In the genomic region with DNA sequence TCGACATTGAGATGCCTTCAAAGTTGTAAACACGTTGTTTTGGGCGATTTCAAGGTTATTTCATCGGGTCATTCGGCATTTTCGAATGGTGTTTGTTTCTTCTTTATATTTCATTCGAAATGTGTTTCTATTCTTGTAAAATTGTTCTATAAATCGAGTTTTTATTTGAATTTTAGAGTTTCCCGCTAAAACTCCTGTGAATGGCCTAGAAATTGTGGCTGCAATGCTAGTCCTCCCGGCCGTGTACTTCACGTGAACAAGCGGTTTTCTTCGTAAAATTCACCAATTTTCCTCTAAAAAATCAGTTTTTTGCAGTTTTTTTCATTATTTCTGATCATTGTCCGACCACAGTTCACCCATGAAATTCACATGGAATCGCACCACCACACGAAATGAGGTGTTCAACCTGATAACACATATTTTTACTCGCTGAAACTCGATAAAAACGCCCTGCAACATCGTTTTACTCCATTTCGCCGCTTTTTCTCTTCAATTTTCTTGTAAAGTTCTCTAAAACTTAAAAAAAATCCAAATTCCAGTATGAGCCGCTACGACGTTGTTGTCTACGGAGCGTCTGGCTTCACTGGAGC, we compare ENCODE assay signal across 4 worm cellular contexts.
TF ChIP-seq lines count a peak whose summit lies in the region.

Gene ldp-1 (plus strand): TSS at position 540 of the 590 bp plus-strand sequence.

TF ChIP-seq in whole organism, L2 larva, 48 proteins besides CTCF, POLR2A, EP300 and RAD21 (continues in another document):
- TF ChIP-seq nhr-12 (tag; optimal IDR thresholded peaks at IDR 0.05; lab: Kevin White, UChicago): no peak
- TF ChIP-seq skn-1 (tag; optimal IDR thresholded peaks at IDR 0.05; lab: Kevin White, UChicago): no peak
- no peak for TF ChIP-seq ZK546.5 (tag; optimal IDR thresholded peaks at IDR 0.05; lab: Kevin White, UChicago)
- TF ChIP-seq alr-1 (tag; optimal IDR thresholded peaks at IDR 0.05; lab: Kevin White, UChicago): no peak
- no peak for TF ChIP-seq ztf-1 (GFP tag; conservative IDR thresholded peaks at IDR 0.05; lab: Robert Waterston, UW)
- no peak for TF ChIP-seq lin-39 (tag; optimal IDR thresholded peaks at IDR 0.05; lab: Kevin White, UChicago)
- TF ChIP-seq lin-13 (GFP tag; optimal IDR thresholded peaks at IDR 0.05; lab: Kevin White, UChicago): peak; percentile 48
- peak; percentile 23 for TF ChIP-seq snpc-4 (tag; optimal IDR thresholded peaks at IDR 0.05; lab: Kevin White, UChicago)
- peak; percentile 63 for TF ChIP-seq sma-3 (GFP tag; optimal IDR thresholded peaks at IDR 0.05; lab: Kevin White, UChicago)
- no peak for TF ChIP-seq ceh-82 (tag; optimal IDR thresholded peaks at IDR 0.05; lab: Kevin White, UChicago)
- TF ChIP-seq F13H6.1 (tag; optimal IDR thresholded peaks at IDR 0.05; lab: Kevin White, UChicago): peak; percentile 70
- peak; percentile 39 for TF ChIP-seq nhr-6 (tag; optimal IDR thresholded peaks at IDR 0.05; lab: Kevin White, UChicago)
- no peak for TF ChIP-seq nhr-10 (tag; optimal IDR thresholded peaks at IDR 0.05; lab: Kevin White, UChicago)
- TF ChIP-seq nhr-23 (tag; optimal IDR thresholded peaks at IDR 0.05; lab: Kevin White, UChicago): no peak
- no peak for TF ChIP-seq nhr-129 (tag; optimal IDR thresholded peaks at IDR 0.05; lab: Kevin White, UChicago)
- no peak for TF ChIP-seq nhr-11 (tag; optimal IDR thresholded peaks at IDR 0.05; lab: Kevin White, UChicago)
- TF ChIP-seq C34F6.9 (tag; optimal IDR thresholded peaks at IDR 0.05; lab: Kevin White, UChicago): peak; percentile 62
- peak; percentile 60 for TF ChIP-seq crh-2 (tag; optimal IDR thresholded peaks at IDR 0.05; lab: Kevin White, UChicago)
- peak; percentile 52 to 81 for TF ChIP-seq lsy-2 (tag; optimal IDR thresholded peaks at IDR 0.05; lab: Kevin White, UChicago)
- TF ChIP-seq ztf-4 (tag; optimal IDR thresholded peaks at IDR 0.05; lab: Kevin White, UChicago): no peak
- peak; percentile 88 for TF ChIP-seq gmeb-1 (tag; optimal IDR thresholded peaks at IDR 0.05; lab: Kevin White, UChicago)
- TF ChIP-seq nhr-21 (tag; optimal IDR thresholded peaks at IDR 0.05; lab: Kevin White, UChicago): peak; percentile 12

TF ChIP-seq in whole organism, L4 larva, 104 proteins besides CTCF, POLR2A, EP300 and RAD21 (continues in another document):
- TF ChIP-seq zfp-2 (tag; optimal IDR thresholded peaks at IDR 0.05; lab: Kevin White, UChicago): no peak
- no peak for TF ChIP-seq nhr-11 (tag; optimal IDR thresholded peaks at IDR 0.05; lab: Kevin White, UChicago)
- TF ChIP-seq arid-1 (GFP tag; conservative IDR thresholded peaks at IDR 0.05; lab: Robert Waterston, UW): no peak
- no peak for TF ChIP-seq lir-3 (tag; optimal IDR thresholded peaks at IDR 0.05; lab: Kevin White, UChicago)
- TF ChIP-seq nhr-237 (tag; optimal IDR thresholded peaks at IDR 0.05; lab: Kevin White, UChicago): no peak
- TF ChIP-seq mxl-3 (GFP tag; optimal IDR thresholded peaks at IDR 0.05; lab: Kevin White, UChicago): no peak
- TF ChIP-seq ces-1 (GFP tag; optimal IDR thresholded peaks at IDR 0.05; lab: Kevin White, UChicago): no peak
- TF ChIP-seq ceh-62 (tag; optimal IDR thresholded peaks at IDR 0.05; lab: Kevin White, UChicago): no peak
- TF ChIP-seq snpc-4 (tag; optimal IDR thresholded peaks at IDR 0.05; lab: Kevin White, UChicago): no peak
- TF ChIP-seq ama-1 (optimal IDR thresholded peaks at IDR 0.05; lab: Kevin White, UChicago): no peak
- TF ChIP-seq php-3 (GFP tag; IDR thresholded peaks at IDR 0.05; lab: Robert Waterston, UW): no peak
- no peak for TF ChIP-seq mxl-2 (GFP tag; conservative IDR thresholded peaks at IDR 0.05; lab: Robert Waterston, UW)
- TF ChIP-seq Y75B8A.6 (GFP tag; IDR thresholded peaks at IDR 0.05; lab: Robert Waterston, UW): no peak
- no peak for TF ChIP-seq madf-5 (GFP tag; IDR thresholded peaks at IDR 0.05; lab: Robert Waterston, UW)
- TF ChIP-seq zag-1 (tag; optimal IDR thresholded peaks at IDR 0.05; lab: Kevin White, UChicago): no peak
- TF ChIP-seq F37D6.2 (tag; optimal IDR thresholded peaks at IDR 0.05; lab: Kevin White, UChicago): no peak
- TF ChIP-seq gei-8 (GFP tag; optimal IDR thresholded peaks at IDR 0.05; lab: Kevin White, UChicago): no peak
- 0 out of 2 replicates have a peak, but pooled peaks have one; percentile 26 for TF ChIP-seq madf-9 (GFP tag; conservative IDR thresholded peaks at IDR 0.05; lab: Robert Waterston, UW)
- TF ChIP-seq saeg-2 (GFP tag; IDR thresholded peaks at IDR 0.05; lab: Robert Waterston, UW): no peak
- no peak for TF ChIP-seq aly-2 (tag; optimal IDR thresholded peaks at IDR 0.05; lab: Kevin White, UChicago)
- TF ChIP-seq daf-8 (GFP tag; IDR thresholded peaks at IDR 0.05; lab: Robert Waterston, UW): no peak
- no peak for TF ChIP-seq dmd-8 (GFP tag; IDR thresholded peaks at IDR 0.05; lab: Robert Waterston, UW)
- TF ChIP-seq nhr-76 (tag; optimal IDR thresholded peaks at IDR 0.05; lab: Kevin White, UChicago): no peak

TF ChIP-seq in whole organism, late embryonic, 69 proteins besides CTCF, POLR2A, EP300 and RAD21:
- TF ChIP-seq unc-3 (GFP tag; conservative IDR thresholded peaks at IDR 0.05; lab: Robert Waterston, UW) (no peak), unc-3 (tag; optimal IDR thresholded peaks at IDR 0.05; lab: Kevin White, UChicago) (peak; percentile 19), F13H6.1 (tag; optimal IDR thresholded peaks at IDR 0.05; lab: Kevin White, UChicago) (no peak), ref-2 (tag; optimal IDR thresholded peaks at IDR 0.05; lab: Kevin White, UChicago) (peak; percentile 63), ceh-19 (GFP tag; optimal IDR thresholded peaks at IDR 0.05; lab: Kevin White, UChicago) (no peak), ets-4 (tag; optimal IDR thresholded peaks at IDR 0.05; lab: Kevin White, UChicago) (peak; percentile 71), zip-5 (tag; optimal IDR thresholded peaks at IDR 0.05; lab: Kevin White, UChicago) (peak; percentile 48), dmd-4 (tag; optimal IDR thresholded peaks at IDR 0.05; lab: Kevin White, UChicago; ENCODE audit: borderline replicate concordance) (no peak), fax-1 (tag; optimal IDR thresholded peaks at IDR 0.05; lab: Kevin White, UChicago) (peak; percentile 55), fkh-10 (GFP tag; optimal IDR thresholded peaks at IDR 0.05; lab: Kevin White, UChicago) (no peak), tbx-7 (tag; optimal IDR thresholded peaks at IDR 0.05; lab: Kevin White, UChicago) (peak; percentile 76), ceh-34 (tag; optimal IDR thresholded peaks at IDR 0.05; lab: Kevin White, UChicago) (peak; percentile 8), C08G9.2 (tag; optimal IDR thresholded peaks at IDR 0.05; lab: Kevin White, UChicago) (peak; percentile 92), hlh-13 (GFP tag; optimal IDR thresholded peaks at IDR 0.05; lab: Kevin White, UChicago) (no peak), rnt-1 (tag; optimal IDR thresholded peaks at IDR 0.05; lab: Kevin White, UChicago) (peak; percentile 39), unc-42 (tag; optimal IDR thresholded peaks at IDR 0.05; lab: Kevin White, UChicago) (peak; percentile 25), ceh-31 (tag; optimal IDR thresholded peaks at IDR 0.05; lab: Kevin White, UChicago) (peak; percentile 89), hlh-8 (tag; optimal IDR thresholded peaks at IDR 0.05; lab: Kevin White, UChicago) (peak; percentile 3), ceh-2 (tag; optimal IDR thresholded peaks at IDR 0.05; lab: Kevin White, UChicago) (peak; percentile 76), tbx-2 (tag; optimal IDR thresholded peaks at IDR 0.05; lab: Kevin White, UChicago) (peak; percentile 70), ceh-14 (tag; optimal IDR thresholded peaks at IDR 0.05; lab: Kevin White, UChicago) (peak; percentile 7), mec-3 (tag; optimal IDR thresholded peaks at IDR 0.05; lab: Kevin White, UChicago; ENCODE audit: borderline replicate concordance) (peak; percentile 69)

TF ChIP-seq in whole organism, mixed stage, embryonic, 35 proteins besides CTCF, POLR2A, EP300 and RAD21:
- TF ChIP-seq sptf-1 (tag; optimal IDR thresholded peaks at IDR 0.05; lab: Kevin White, UChicago) (peak; percentile 40), ces-1 (GFP tag; optimal IDR thresholded peaks at IDR 0.05; lab: Kevin White, UChicago) (peak; percentile 24), lsy-2 (tag; optimal IDR thresholded peaks at IDR 0.05; lab: Kevin White, UChicago) (peak; percentile 0), lin-13 (tag; optimal IDR thresholded peaks at IDR 0.05; lab: Kevin White, UChicago) (no peak)
